Worm (Caenorhabditis elegans) whole organism, late embryonic: ENCODE data around the gene clec-146.

Experiments used
- C08G9.2 ChIP-seq: sonication (generic microtip); optimal IDR thresholded peaks from 2 replicates; lab custom pipeline; 2016; ENCODE audit warnings: mild to moderate bottlenecking, missing genetic modification characterization, moderate library complexity, missing compliant biosample characterization
- K09A11.1 ChIP-seq: sonication (generic microtip); optimal IDR thresholded peaks from 2 replicates; lab custom pipeline; 2017; ENCODE audit warnings: antibody characterized with exemption, mild to moderate bottlenecking, missing genetic modification characterization, missing compliant biosample characterization; ENCODE audit not compliant: insufficient read depth
- ama-1 ChIP-seq: fragments of 150-350 bp; optimal IDR thresholded peaks from 2 replicates; lab custom pipeline; 2014
- ceh-14 ChIP-seq: sonication (generic microtip); optimal IDR thresholded peaks from 2 replicates; lab custom pipeline; 2016; ENCODE audit warnings: missing genotype, missing genetic modification characterization, missing compliant biosample characterization
- ceh-18 ChIP-seq: sonication (generic microtip); optimal IDR thresholded peaks from 2 replicates; lab custom pipeline; 2016; ENCODE audit warnings: missing genetic modification characterization, missing compliant biosample characterization
- ceh-2 ChIP-seq: sonication (generic microtip); optimal IDR thresholded peaks from 2 replicates; lab custom pipeline; 2016; ENCODE audit warnings: missing genotype, missing genetic modification characterization, missing compliant biosample characterization
- ceh-31 ChIP-seq: sonication (generic microtip); optimal IDR thresholded peaks from 2 replicates; lab custom pipeline; 2016; ENCODE audit warnings: missing genetic modification characterization, missing compliant biosample characterization
- ceh-34 ChIP-seq: sonication (generic microtip); optimal IDR thresholded peaks from 2 replicates; lab custom pipeline; 2016; ENCODE audit warnings: mild to moderate bottlenecking, missing genetic modification characterization, missing compliant biosample characterization
- ceh-48 ChIP-seq: sonication (generic microtip); optimal IDR thresholded peaks from 2 replicates; lab custom pipeline; 2016; ENCODE audit warnings: missing genetic modification characterization, inconsistent platforms, missing compliant biosample characterization
- ceh-6 ChIP-seq: fragments of 200-800 bp; sonication (Bioruptor generic); optimal IDR thresholded peaks from 2 replicates; lab custom pipeline; 2018; ENCODE audit warnings: mild to moderate bottlenecking, missing genetic modification characterization, missing compliant biosample characterization
- che-1 ChIP-seq: sonication (generic microtip); optimal IDR thresholded peaks from 2 replicates; lab custom pipeline; 2016; ENCODE audit warnings: mild to moderate bottlenecking, missing genetic modification characterization, missing compliant biosample characterization
- dmd-4 ChIP-seq: sonication (generic microtip); optimal IDR thresholded peaks from 2 replicates; lab custom pipeline; 2016; ENCODE audit warnings: borderline replicate concordance, missing genetic modification characterization, missing compliant biosample characterization
- dve-1 ChIP-seq: sonication (generic microtip); optimal IDR thresholded peaks from 2 replicates; lab custom pipeline; 2017; ENCODE audit warnings: antibody characterized with exemption, mild to moderate bottlenecking, missing genetic modification characterization, missing compliant biosample characterization
- elt-4 ChIP-seq: sonication (generic microtip); optimal IDR thresholded peaks from 2 replicates; lab custom pipeline; 2016; ENCODE audit warnings: missing genetic modification characterization, missing compliant biosample characterization
- fax-1 ChIP-seq: sonication (generic microtip); optimal IDR thresholded peaks from 2 replicates; lab custom pipeline; 2016; ENCODE audit warnings: missing genotype, missing genetic modification characterization, missing compliant biosample characterization
- fkh-6 ChIP-seq: sonication (generic microtip); optimal IDR thresholded peaks from 2 replicates; lab custom pipeline; 2016; ENCODE audit warnings: missing genetic modification characterization, missing compliant biosample characterization
- gmeb-2 ChIP-seq: sonication (generic microtip); optimal IDR thresholded peaks from 2 replicates; lab custom pipeline; 2016; ENCODE audit warnings: missing genetic modification characterization, inconsistent platforms, missing compliant biosample characterization
- hlh-13 ChIP-seq: fragments of 200-800 bp; sonication (Bioruptor generic); optimal IDR thresholded peaks from 2 replicates; lab custom pipeline; 2018; ENCODE audit warnings: mild to moderate bottlenecking, missing genetic modification characterization, missing compliant biosample characterization
- hlh-15 ChIP-seq: sonication (generic microtip); optimal IDR thresholded peaks from 2 replicates; lab custom pipeline; 2016; ENCODE audit warnings: missing genetic modification characterization, missing compliant biosample characterization
- hlh-30 ChIP-seq: sonication (generic microtip); optimal IDR thresholded peaks from 2 replicates; lab custom pipeline; 2017; ENCODE audit warnings: antibody characterized with exemption, missing genetic modification characterization, missing compliant biosample characterization; ENCODE audit not compliant: insufficient read depth
- hlh-6 ChIP-seq: sonication (generic microtip); optimal IDR thresholded peaks from 2 replicates; lab custom pipeline; 2016; ENCODE audit warnings: missing genotype, missing genetic modification characterization, missing compliant biosample characterization
- lim-6 ChIP-seq: sonication (generic microtip); optimal IDR thresholded peaks from 2 replicates; lab custom pipeline; 2016; ENCODE audit warnings: missing genetic modification characterization, missing compliant biosample characterization
- madf-2 ChIP-seq: sonication (generic microtip); optimal IDR thresholded peaks from 2 replicates; lab custom pipeline; 2017; ENCODE audit warnings: missing genetic modification characterization, missing compliant biosample characterization
- mec-3 ChIP-seq: sonication (generic microtip); optimal IDR thresholded peaks from 2 replicates; lab custom pipeline; 2016; ENCODE audit warnings: borderline replicate concordance, missing genetic modification characterization, missing compliant biosample characterization
- nfya-1 ChIP-seq: sonication (generic microtip); optimal IDR thresholded peaks from 2 replicates; lab custom pipeline; 2017; ENCODE audit warnings: missing genetic modification characterization, mild to moderate bottlenecking, missing compliant biosample characterization, antibody characterized with exemption, moderate library complexity
- nhr-232 ChIP-seq: sonication (generic microtip); optimal IDR thresholded peaks from 2 replicates; lab custom pipeline; 2016; ENCODE audit warnings: missing genetic modification characterization, missing compliant biosample characterization
- npax-4 ChIP-seq: sonication (generic microtip); optimal IDR thresholded peaks from 2 replicates; lab custom pipeline; 2016; ENCODE audit warnings: missing genetic modification characterization, missing compliant biosample characterization
- pag-3 ChIP-seq: sonication (generic microtip); optimal IDR thresholded peaks from 2 replicates; lab custom pipeline; 2016; ENCODE audit warnings: missing compliant biosample characterization, missing genetic modification characterization, borderline replicate concordance
- pat-9 ChIP-seq: fragments of 200-800 bp; sonication (Bioruptor generic); optimal IDR thresholded peaks from 2 replicates; lab custom pipeline; 2018; ENCODE audit warnings: mild to moderate bottlenecking, missing genetic modification characterization, moderate library complexity, missing compliant biosample characterization
- pax-1 ChIP-seq: fragments of 150-350 bp; optimal IDR thresholded peaks from 2 replicates; lab custom pipeline; 2014; ENCODE audit warnings: missing biosample characterization, missing genetic modification characterization
- pha-4 ChIP-seq: fragments of 150-350 bp; optimal IDR thresholded peaks from 2 replicates; lab custom pipeline; 2018; ENCODE audit warnings: missing biosample characterization, missing genetic modification reagents, missing genetic modification characterization
- pqm-1 ChIP-seq: sonication (generic microtip); optimal IDR thresholded peaks from 2 replicates; lab custom pipeline; 2016; ENCODE audit warnings: missing genetic modification characterization, missing compliant biosample characterization
- pros-1 ChIP-seq: fragments of 150-350 bp; optimal IDR thresholded peaks from 2 replicates; lab custom pipeline; 2014; ENCODE audit warnings: missing biosample characterization, missing genetic modification reagents, missing genetic modification characterization
- ref-2 ChIP-seq: sonication (generic microtip); optimal IDR thresholded peaks from 2 replicates; lab custom pipeline; 2016; ENCODE audit warnings: missing genetic modification characterization, missing compliant biosample characterization
- rnt-1 ChIP-seq: sonication (generic microtip); optimal IDR thresholded peaks from 2 replicates; lab custom pipeline; 2016; ENCODE audit warnings: missing genetic modification characterization, missing compliant biosample characterization
- sox-2 ChIP-seq: fragments of 200-800 bp; sonication (Bioruptor generic); IDR thresholded peaks from 2 replicates; pipeline ENCODE4 v1.3.6; 2022; ENCODE audit warnings: missing genetic modification reagents, missing genetic modification characterization, missing compliant biosample characterization
- syd-9 ChIP-seq: sonication (generic microtip); optimal IDR thresholded peaks from 2 replicates; lab custom pipeline; 2016; ENCODE audit warnings: mild to moderate bottlenecking, missing genetic modification characterization, moderate library complexity, missing compliant biosample characterization
- tbx-2 ChIP-seq: sonication (generic microtip); optimal IDR thresholded peaks from 2 replicates; lab custom pipeline; 2016; ENCODE audit warnings: missing genetic modification characterization, missing compliant biosample characterization
- tbx-7 ChIP-seq: sonication (generic microtip); optimal IDR thresholded peaks from 2 replicates; lab custom pipeline; 2016; ENCODE audit warnings: missing genotype, missing genetic modification characterization, missing compliant biosample characterization
- ttx-3 ChIP-seq: sonication (generic microtip); optimal IDR thresholded peaks from 2 replicates; lab custom pipeline; 2016; ENCODE audit warnings: missing genetic modification reagents, missing genetic modification characterization, missing compliant biosample characterization
- unc-3 ChIP-seq, 2 experiments: fragments of 200-800 bp in 1 of 2; sonication (Bioruptor generic) in 1 of 2; sonication (generic microtip) in 1 of 2; conservative IDR thresholded peaks in 1 of 2; optimal IDR thresholded peaks in 1 of 2; 2 replicates each; pipeline versions ENCODE4 v1.3.6 to Lab custom; 2016 to 2022; ENCODE audit warnings: missing compliant biosample characterization in 2 of 2, missing genetic modification characterization in 2 of 2, missing genetic modification reagents in 1 of 2
- unc-42 ChIP-seq: sonication (generic microtip); optimal IDR thresholded peaks from 2 replicates; lab custom pipeline; 2016; ENCODE audit warnings: missing genotype, missing genetic modification characterization, missing compliant biosample characterization
- unc-86 ChIP-seq: sonication (generic microtip); optimal IDR thresholded peaks from 2 replicates; lab custom pipeline; 2016; ENCODE audit warnings: missing genetic modification characterization, missing compliant biosample characterization
- ztf-16 ChIP-seq: sonication (generic microtip); optimal IDR thresholded peaks from 2 replicates; lab custom pipeline; 2017; ENCODE audit warnings: missing genetic modification characterization, missing compliant biosample characterization

Gene clec-146

DNA sequence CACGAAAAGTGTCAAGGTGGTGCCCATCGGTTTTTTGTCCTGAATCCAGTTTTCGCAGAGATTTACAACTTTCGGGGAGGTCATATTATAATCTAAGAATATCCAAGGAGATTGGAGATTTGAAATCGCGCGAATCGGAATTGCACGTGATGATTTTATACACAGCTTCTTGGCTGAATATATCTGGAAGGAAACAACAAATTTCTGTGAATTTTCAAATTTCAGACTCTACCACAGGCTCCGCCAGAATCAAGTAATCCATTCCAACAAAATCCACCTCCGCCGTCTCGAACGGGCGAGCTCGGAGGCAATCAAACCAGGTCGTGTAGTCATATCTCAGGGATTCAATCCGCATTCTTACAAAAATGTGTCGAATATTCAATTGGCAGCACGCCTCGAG, 1.7 kb upstream of the clec-146 start:
- TF ChIP-seq dve-1 (tag; lab: Kevin White, UChicago) (no peak), pag-3 (tag; lab: Kevin White, UChicago) (no peak), tbx-2 (no peak), madf-2 (no peak), ama-1 (lab: Kevin White, UChicago) (no peak), hlh-13 (GFP tag; lab: Kevin White, UChicago) (no peak), gmeb-2 (no peak), ceh-14 (tag; lab: Kevin White, UChicago) (no peak), pha-4 (tag; lab: Kevin White, UChicago) (no peak), dmd-4 (tag; lab: Kevin White, UChicago) (no peak), ceh-2 (no peak), unc-86 (tag; lab: Kevin White, UChicago) (no peak), pqm-1 (tag; lab: Kevin White, UChicago) (no peak), lim-6 (no peak), pat-9 (tag; lab: Kevin White, UChicago) (no peak), che-1 (tag; lab: Kevin White, UChicago) (no peak)

DNA sequence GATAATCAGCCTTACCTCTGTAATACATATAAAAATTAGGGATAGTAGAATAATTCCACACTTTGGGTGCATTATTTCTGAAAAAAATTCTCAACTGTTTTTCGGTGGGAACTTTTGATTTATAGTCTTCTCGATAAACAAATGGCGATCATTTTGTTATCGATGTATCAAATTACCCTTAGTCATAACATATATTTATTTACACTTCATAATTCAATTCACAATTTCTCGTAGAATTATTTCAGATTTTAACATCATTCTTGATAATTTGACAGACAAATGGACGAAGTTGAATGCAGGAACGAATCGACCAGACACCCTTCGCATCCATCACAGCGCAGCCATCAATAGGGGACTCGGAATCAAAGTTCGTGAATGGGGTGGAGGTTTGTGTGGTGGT, 3.1 kb downstream of the clec-146 start, which contains the start of gene clec-145:
Gene clec-145 (minus strand): TSS at position 101 of the 400 bp plus-strand sequence.
- TF ChIP-seq unc-3 (GFP tag; conservative IDR thresholded peaks at IDR 0.05; lab: Robert Waterston, UW) (no peak), unc-3 (tag; optimal IDR thresholded peaks at IDR 0.05; lab: Kevin White, UChicago) (no peak), mec-3 (no peak), fkh-6 (tag; lab: Kevin White, UChicago) (no peak), npax-4 (no peak), ceh-6 (GFP tag; lab: Kevin White, UChicago) (no peak), nfya-1 (no peak), ama-1 (lab: Kevin White, UChicago) (no peak), ref-2 (no peak), K09A11.1 (tag; lab: Kevin White, UChicago) (no peak), ceh-14 (tag; lab: Kevin White, UChicago) (no peak)

DNA sequence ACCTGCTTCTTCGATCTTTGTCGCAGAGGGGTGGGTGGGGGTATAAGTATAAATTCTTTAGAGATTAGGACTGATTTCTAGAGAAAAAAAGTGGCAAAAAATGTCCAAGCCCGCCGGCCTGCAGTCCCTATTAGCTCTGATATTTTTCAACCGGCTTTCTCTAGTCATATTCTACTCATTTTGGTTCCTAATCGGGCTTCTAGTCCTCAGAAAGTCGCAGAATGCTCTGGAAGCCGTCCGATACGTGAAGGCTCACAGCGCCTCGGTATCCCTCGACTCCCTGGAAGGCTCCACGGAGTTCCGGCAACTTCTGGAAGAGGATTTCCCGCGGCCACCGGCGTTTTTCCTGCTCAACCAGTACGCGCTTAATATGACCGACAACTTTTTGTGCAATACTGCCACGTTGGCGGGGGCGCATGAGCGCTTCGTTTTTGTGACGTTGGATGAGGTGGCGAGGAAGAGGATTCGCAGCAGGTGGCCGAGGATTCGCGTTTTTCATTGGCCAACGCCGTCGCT, 7.9 kb downstream of the clec-146 start, which contains the start of gene Y48E1B.8:
Gene Y48E1B.8 (plus strand): TSS at position 51 of the 516 bp plus-strand sequence.
- TF ChIP-seq gmeb-2: no peak
- TF ChIP-seq C08G9.2 (tag; lab: Kevin White, UChicago): peak; percentile 14

DNA sequence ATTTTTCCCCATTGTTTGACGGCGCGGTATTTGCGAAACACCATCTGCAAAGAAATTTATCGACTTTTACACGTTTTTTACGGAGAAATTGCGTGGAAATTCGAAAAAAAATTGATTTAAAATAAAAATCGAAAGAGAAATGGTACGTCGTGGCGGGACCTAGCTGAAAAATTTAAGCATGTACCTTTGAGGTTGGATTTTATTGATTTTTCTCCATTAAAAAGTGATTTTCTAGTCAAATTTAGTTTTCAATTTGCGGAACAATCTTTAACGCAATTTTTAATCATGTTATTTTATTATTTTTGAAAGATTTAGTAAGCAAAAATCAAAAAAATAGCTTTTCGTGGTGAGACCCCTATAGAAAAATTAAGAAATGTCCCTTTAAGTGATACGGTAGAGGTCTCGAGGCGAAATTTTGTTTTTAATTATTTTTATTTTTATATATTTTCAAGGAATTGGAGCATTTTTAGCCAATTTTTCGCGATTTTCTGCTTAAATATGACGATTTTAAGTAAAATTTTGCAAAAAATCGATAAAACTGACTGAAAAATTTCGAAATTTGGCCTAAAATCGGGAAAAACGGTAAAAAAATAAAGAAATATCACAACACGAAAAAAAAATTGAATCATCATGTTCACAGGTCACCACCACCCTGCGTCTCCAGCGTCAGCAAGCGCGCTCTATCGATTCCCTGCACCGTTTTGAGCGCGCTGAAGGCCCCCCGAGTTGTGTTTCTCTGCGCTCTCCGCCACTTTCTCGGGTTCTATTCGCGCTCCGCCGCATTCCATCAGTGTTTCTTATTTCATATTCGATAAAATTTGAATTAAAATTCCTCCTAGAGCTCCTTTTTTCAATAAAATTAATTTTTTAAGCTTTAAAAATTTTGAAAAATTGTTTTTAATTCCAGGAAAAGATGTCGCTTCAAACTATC, 18.3 kb downstream of the clec-146 start, which contains the start of the genes mrpl-37 and lin-38:
Gene mrpl-37 (minus strand): TSS at position 51 of the 931 bp plus-strand sequence.
Gene lin-38 (plus strand): TSS at position 908 of the 931 bp plus-strand sequence.
- TF ChIP-seq ttx-3 (tag; lab: Kevin White, UChicago) (no peak), tbx-7 (tag; lab: Kevin White, UChicago) (no peak), ceh-18 (tag; lab: Kevin White, UChicago) (peak; percentile 33), ceh-34 (tag; lab: Kevin White, UChicago) (peak; percentile 52), unc-86 (tag; lab: Kevin White, UChicago) (no peak), hlh-30 (tag; lab: Kevin White, UChicago) (peak; percentile 62), syd-9 (no peak), unc-42 (tag; lab: Kevin White, UChicago) (peak; percentile 75), hlh-15 (tag; lab: Kevin White, UChicago) (no peak), ref-2 (no peak), elt-4 (tag; lab: Kevin White, UChicago) (no peak), hlh-6 (tag; lab: Kevin White, UChicago) (no peak), nhr-232 (tag; lab: Kevin White, UChicago) (no peak), ztf-16 (no peak), tbx-2 (peak; percentile 50), pros-1 (tag; lab: Kevin White, UChicago) (peak; percentile 16), fax-1 (no peak), ceh-48 (peak; percentile 69), fkh-6 (tag; lab: Kevin White, UChicago) (no peak), sox-2 (no peak), rnt-1 (tag; lab: Kevin White, UChicago) (no peak), pax-1 (tag; lab: Kevin White, UChicago) (no peak), nfya-1 (peak; percentile 67), ceh-31 (tag; lab: Kevin White, UChicago) (peak; percentile 70), unc-3 (GFP tag; conservative IDR thresholded peaks at IDR 0.05; lab: Robert Waterston, UW) (no peak), unc-3 (tag; optimal IDR thresholded peaks at IDR 0.05; lab: Kevin White, UChicago) (peak; percentile 3)
